Worm (Caenorhabditis elegans): ENCODE data around the gene F19G12.8.

DNA sequence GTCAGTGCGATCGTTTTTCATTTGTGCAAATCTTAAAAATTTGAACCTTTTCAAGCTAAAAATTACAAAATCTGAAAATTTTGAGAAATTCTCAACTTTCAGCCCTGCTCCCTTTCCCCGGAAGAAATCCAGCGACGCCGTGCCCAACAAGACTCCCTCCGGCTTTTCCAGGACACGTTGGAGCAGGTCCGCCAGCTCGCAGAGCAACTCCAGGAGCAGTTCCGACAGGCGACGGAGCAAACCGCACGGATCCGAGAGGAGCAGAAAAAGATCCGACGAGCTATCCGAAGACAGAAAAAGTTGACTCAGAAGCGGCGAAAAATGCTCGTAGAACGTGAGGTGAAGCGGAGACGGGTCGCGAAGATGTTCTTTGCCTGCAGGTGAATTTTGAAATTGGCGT, 34.1 kb downstream of the F19G12.8 start:
- TF ChIP-seq hlh-12 (tag; optimal IDR thresholded peaks at IDR 0.05) (no peak), nhr-179 (tag; optimal IDR thresholded peaks at IDR 0.05) (no peak), B0336.3 (GFP tag; IDR thresholded peaks at IDR 0.05) (no peak), F22D6.2 (tag; optimal IDR thresholded peaks at IDR 0.05) (no peak), pha-4 (tag; optimal IDR thresholded peaks at IDR 0.05) (no peak)

Measured in whole organism, young adult.